Worm (Caenorhabditis elegans) whole organism, L4 larva: Measurements from ENCODE around the gene C45H4.18.

Experiments used
- Y48G9A.11 ChIP-seq: fragments of 200-800 bp; sonication (Bioruptor generic); IDR thresholded peaks from 2 replicates; pipeline ENCODE4 v1.3.6; 2022; ENCODE audit warnings: missing genetic modification reagents, missing genetic modification characterization, missing compliant biosample characterization
- ZK337.2 ChIP-seq: fragments of 200-800 bp; sonication (Bioruptor generic); IDR thresholded peaks from 2 replicates; pipeline ENCODE4 v1.3.6; 2022; ENCODE audit warnings: missing genetic modification reagents, missing genetic modification characterization, missing compliant biosample characterization
- aha-1 ChIP-seq: fragments of 150-350 bp; peaks from one replicate; lab custom pipeline; 2014; ENCODE audit warnings: missing biosample characterization, missing genetic modification characterization
- arid-1 ChIP-seq: fragments of 200-800 bp; sonication (Bioruptor generic); conservative IDR thresholded peaks from 2 replicates; pipeline ENCODE4 v1.3.6; 2022; ENCODE audit warnings: missing genetic modification reagents, missing genetic modification characterization, missing compliant biosample characterization
- ceh-20 ChIP-seq: fragments of 200-800 bp; sonication (Bioruptor generic); IDR thresholded peaks from 2 replicates; pipeline ENCODE4 v1.3.6; 2022; ENCODE audit warnings: missing genetic modification reagents, missing genetic modification characterization, missing compliant biosample characterization
- ceh-44 ChIP-seq: fragments of 200-800 bp; sonication (Bioruptor generic); IDR thresholded peaks from 2 replicates; pipeline ENCODE4 v1.3.6; 2022; ENCODE audit warnings: missing genetic modification reagents, missing genetic modification characterization, missing compliant biosample characterization
- ctbp-1 ChIP-seq: fragments of 200-800 bp; sonication (Bioruptor generic); IDR thresholded peaks from 2 replicates; pipeline ENCODE4 v1.3.6; 2022; ENCODE audit warnings: missing genetic modification reagents, missing genetic modification characterization, missing compliant biosample characterization
- daf-12 ChIP-seq: fragments of 150-350 bp; optimal IDR thresholded peaks from 2 replicates; lab custom pipeline; 2014; ENCODE audit warnings: missing biosample characterization, missing genetic modification reagents, missing genetic modification characterization
- daf-16 ChIP-seq, 3 experiments: sonication (generic microtip); optimal IDR thresholded peaks; 2 replicates each; lab custom pipeline; 2016 to 2017; ENCODE audit warnings: missing genetic modification characterization in 3 of 3, missing genetic modification reagents in 3 of 3, mild to moderate bottlenecking in 2 of 3, missing compliant biosample characterization in 2 of 3, missing biosample characterization in 1 of 3, moderate library complexity in 1 of 3
- daf-19 ChIP-seq: fragments of 200-800 bp; sonication (Bioruptor generic); conservative IDR thresholded peaks from 2 replicates; pipeline ENCODE4 v1.3.6; 2022; ENCODE audit warnings: missing genetic modification characterization, missing compliant biosample characterization
- dmd-6 ChIP-seq: fragments of 200-800 bp; sonication (Bioruptor generic); IDR thresholded peaks from 2 replicates; pipeline ENCODE4 v1.3.6; 2022; ENCODE audit warnings: missing genetic modification reagents, missing genetic modification characterization, missing compliant biosample characterization
- dpl-1 ChIP-seq: fragments of 150-350 bp; optimal IDR thresholded peaks from 2 replicates; lab custom pipeline; 2014; ENCODE audit warnings: missing biosample characterization, missing genetic modification reagents, missing genetic modification characterization
- dve-1 ChIP-seq: sonication (generic microtip); optimal IDR thresholded peaks from 2 replicates; lab custom pipeline; 2017; ENCODE audit warnings: antibody characterized with exemption, mild to moderate bottlenecking, missing genetic modification characterization, missing compliant biosample characterization; ENCODE audit not compliant: insufficient read depth
- egl-43 ChIP-seq: fragments of 200-800 bp; sonication (Bioruptor generic); IDR thresholded peaks from 2 replicates; pipeline ENCODE4 v1.3.6; 2022; ENCODE audit warnings: missing genetic modification reagents, missing genetic modification characterization, missing compliant biosample characterization
- hif-1 ChIP-seq, 2 experiments: sonication (generic microtip); optimal IDR thresholded peaks; 2 replicates each; lab custom pipeline; 2016 to 2017; ENCODE audit warnings: missing compliant biosample characterization in 2 of 2, missing genetic modification characterization in 2 of 2, missing genetic modification reagents in 2 of 2, missing genotype in 2 of 2, mild to moderate bottlenecking in 1 of 2
- hlh-11 ChIP-seq: fragments of 200-800 bp; sonication (Bioruptor generic); optimal IDR thresholded peaks from 2 replicates; lab custom pipeline; 2018; ENCODE audit warnings: mild to moderate bottlenecking, missing genetic modification characterization, missing compliant biosample characterization
- hlh-30 ChIP-seq: sonication (generic microtip); optimal IDR thresholded peaks from 2 replicates; lab custom pipeline; 2017; ENCODE audit warnings: antibody characterized with exemption, mild to moderate bottlenecking, missing genetic modification characterization, missing compliant biosample characterization; ENCODE audit not compliant: insufficient read depth
- hmg-1.1 ChIP-seq: fragments of 200-800 bp; sonication (Bioruptor generic); IDR thresholded peaks from 2 replicates; pipeline ENCODE4 v1.3.6; 2022; ENCODE audit warnings: missing genetic modification reagents, missing genetic modification characterization, missing compliant biosample characterization
- lim-7 ChIP-seq: fragments of 200-800 bp; sonication (Bioruptor generic); IDR thresholded peaks from 2 replicates; pipeline ENCODE4 v1.3.6; 2022; ENCODE audit warnings: missing genetic modification characterization, missing compliant biosample characterization
- lsy-2 ChIP-seq, 2 experiments: fragments of 150-350 bp in 1 of 2; sonication (generic microtip) in 1 of 2; optimal IDR thresholded peaks; 2 replicates each; lab custom pipeline; 2014 to 2017; ENCODE audit warnings: missing biosample characterization in 2 of 2, missing genetic modification characterization in 2 of 2
- madf-5 ChIP-seq, 2 experiments: fragments of 200-800 bp; sonication (Bioruptor generic); IDR thresholded peaks; 2 replicates each; pipeline ENCODE4 v1.3.6; 2022; ENCODE audit warnings: missing compliant biosample characterization in 2 of 2, missing genetic modification characterization in 2 of 2
- mdl-1 ChIP-seq, 2 experiments: fragments of 150-350 bp in 1 of 2; sonication (generic microtip) in 1 of 2; optimal IDR thresholded peaks; 2 replicates each; lab custom pipeline; 2014 to 2017; ENCODE audit warnings: missing biosample characterization in 2 of 2, missing genetic modification characterization in 2 of 2
- mep-1 ChIP-seq: fragments of 150-350 bp; sonication (generic microtip); optimal IDR thresholded peaks from 3 replicates; lab custom pipeline; 2014; ENCODE audit warnings: missing biosample characterization, missing genetic modification characterization
- mes-2 ChIP-seq: sonication (generic microtip); optimal IDR thresholded peaks from 2 replicates; lab custom pipeline; 2016; ENCODE audit warnings: missing genotype, mild to moderate bottlenecking, missing genetic modification characterization, missing compliant biosample characterization; ENCODE audit not compliant: poor library complexity, severe bottlenecking
- mxl-3 ChIP-seq: fragments of 200-800 bp; sonication (Bioruptor generic); optimal IDR thresholded peaks from 2 replicates; lab custom pipeline; 2018; ENCODE audit warnings: mild to moderate bottlenecking, missing genetic modification characterization, missing compliant biosample characterization
- nhr-11 ChIP-seq: fragments of 150-350 bp; optimal IDR thresholded peaks from 2 replicates; lab custom pipeline; 2014; ENCODE audit warnings: missing biosample characterization, missing genetic modification characterization
- nhr-28 ChIP-seq: fragments of 150-350 bp; optimal IDR thresholded peaks from 2 replicates; lab custom pipeline; 2014; ENCODE audit warnings: missing biosample characterization, missing genetic modification characterization
- php-3 ChIP-seq: fragments of 200-800 bp; sonication (Bioruptor generic); IDR thresholded peaks from 2 replicates; pipeline ENCODE4 v1.3.6; 2022; ENCODE audit warnings: missing genetic modification reagents, missing genetic modification characterization, missing compliant biosample characterization
- set-16 ChIP-seq: fragments of 200-800 bp; sonication (Bioruptor generic); IDR thresholded peaks from 2 replicates; pipeline ENCODE4 v1.3.6; 2022; ENCODE audit warnings: missing genetic modification reagents, missing genetic modification characterization, missing compliant biosample characterization
- snpc-4 ChIP-seq: fragments of 150-350 bp; optimal IDR thresholded peaks from 2 replicates; lab custom pipeline; 2014; ENCODE audit warnings: missing biosample characterization, missing genetic modification characterization
- tra-1 ChIP-seq: fragments of 200-800 bp; sonication (Bioruptor generic); IDR thresholded peaks from 2 replicates; pipeline ENCODE4 v1.3.6; 2022; ENCODE audit warnings: missing genetic modification reagents, missing genetic modification characterization, missing compliant biosample characterization
- unc-130 ChIP-seq: sonication (generic microtip); optimal IDR thresholded peaks from 2 replicates; lab custom pipeline; 2016; ENCODE audit warnings: missing genetic modification reagents, missing genetic modification characterization, missing compliant biosample characterization
- unc-62 ChIP-seq, 3 experiments: fragments of 150-350 bp in 1 of 3; sonication (generic microtip); optimal IDR thresholded peaks in 2 of 3; peaks in 1 of 3; 1 replicate in 1 of 3; 2 replicates in 2 of 3; lab custom pipeline; 2014 to 2017; ENCODE audit warnings: missing biosample characterization in 3 of 3, missing genetic modification characterization in 3 of 3, missing genetic modification reagents in 3 of 3, missing genotype in 1 of 3
- zip-11 ChIP-seq: fragments of 200-800 bp; sonication (Bioruptor generic); IDR thresholded peaks from 2 replicates; pipeline ENCODE4 v1.3.6; 2022; ENCODE audit warnings: missing genetic modification characterization, missing compliant biosample characterization

Gene C45H4.18

DNA sequence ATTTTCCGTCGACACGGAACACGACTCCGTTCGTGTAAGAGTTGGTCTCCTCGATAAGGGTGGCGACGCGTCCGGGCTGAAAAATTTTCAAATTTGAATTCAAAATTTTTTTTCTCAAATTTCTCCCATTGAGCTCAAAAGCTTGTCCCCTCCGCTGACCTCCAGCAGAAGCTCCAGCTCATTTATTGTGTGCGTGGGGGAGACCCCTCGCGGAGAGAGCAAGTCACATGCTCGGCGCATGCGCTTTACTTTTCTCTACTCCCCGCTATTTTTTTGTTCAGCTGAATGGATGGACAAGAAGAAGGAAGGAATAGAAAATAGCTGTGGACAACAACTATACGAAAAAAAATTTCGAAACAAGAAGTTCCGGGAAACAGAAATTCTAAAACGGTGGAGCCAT, 41.8 kb upstream of the C45H4.18 start (continued):
- TF ChIP-seq php-3 = no peak

DNA sequence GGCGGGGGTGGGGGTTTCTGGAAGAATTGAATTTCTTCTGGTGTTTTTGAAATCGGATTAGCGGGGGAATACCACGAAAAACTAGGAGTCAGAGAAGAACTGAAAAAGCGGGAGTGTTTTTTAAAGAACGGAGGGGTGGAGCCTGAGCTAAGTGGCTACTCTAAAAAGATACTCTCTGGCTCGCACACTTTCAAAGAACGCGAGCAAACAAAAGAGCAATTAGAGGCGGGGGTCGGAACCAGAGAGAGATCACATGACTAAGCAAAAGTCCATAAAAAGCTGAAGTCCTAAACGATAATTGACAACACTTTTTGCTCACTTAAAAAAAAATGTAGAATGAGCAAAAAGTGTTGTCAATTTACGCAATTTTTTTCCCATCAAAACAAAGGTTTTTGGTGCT, 41.0 kb upstream of the C45H4.18 start:
- TF ChIP-seq ctbp-1 (GFP tag; lab: Robert Waterston, UW) (no peak), unc-62 (GFP tag; optimal IDR thresholded peaks at IDR 0.05 in 1 of 2; lab: Kevin White, UChicago) (peak in 1 of 2 experiments; percentile 14), unc-62 (tag; optimal IDR thresholded peaks at IDR 0.05; lab: Kevin White, UChicago) (no peak), lsy-2 (tag; optimal IDR thresholded peaks at IDR 0.05; lab: Kevin White, UChicago) (peak in 1 of 2 experiments; percentile 26), zip-11 (GFP tag; lab: Robert Waterston, UW) (no peak), unc-130 (GFP tag; lab: Kevin White, UChicago) (no peak), Y48G9A.11 (GFP tag; lab: Robert Waterston, UW) (0 out of 2 replicates have a peak, but pooled peaks have one; percentile 39), hlh-30 (peak; percentile 62), lim-7 (GFP tag; lab: Robert Waterston, UW) (0 out of 2 replicates have a peak, but pooled peaks have one; percentile 47), aha-1 (tag; lab: Kevin White, UChicago) (peak; percentile 78), daf-12 (no peak), mep-1 (tag; lab: Kevin White, UChicago) (peak; percentile 7), egl-43 (GFP tag; lab: Robert Waterston, UW) (peak; percentile 20; the same call in 1 of the 2 replicates)

DNA sequence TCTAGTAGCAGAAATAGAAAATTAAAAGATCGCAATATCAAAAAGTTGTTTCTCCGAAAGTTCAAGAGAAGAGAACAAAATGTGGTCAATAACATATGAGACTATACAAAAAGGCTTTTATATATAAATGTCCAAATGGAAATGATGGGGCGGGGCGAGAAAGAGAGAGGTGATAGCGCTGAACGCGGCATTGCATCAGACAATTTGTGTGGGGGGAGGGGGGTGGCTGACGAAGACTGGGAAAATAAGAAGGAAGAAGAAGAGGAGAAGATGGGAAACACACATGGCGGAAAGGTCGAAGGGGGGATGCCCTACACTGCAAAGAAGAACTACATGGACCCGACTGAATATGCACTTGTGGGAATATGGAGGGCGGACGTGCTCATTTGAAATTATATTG, 40.0 kb upstream of the C45H4.18 start:
- TF ChIP-seq dpl-1 (GFP tag; lab: Kevin White, UChicago) = peak; percentile 18
- TF ChIP-seq hif-1 (tag; optimal IDR thresholded peaks at IDR 0.05; lab: Kevin White, UChicago) = peak in 1 of 2 experiments; percentile 7
- TF ChIP-seq set-16 (GFP tag; lab: Robert Waterston, UW) = 0 out of 2 replicates have a peak, but pooled peaks have one; percentile 27
- peak; percentile 36 for TF ChIP-seq mep-1 (tag; lab: Kevin White, UChicago)
- no peak for TF ChIP-seq ceh-20 (GFP tag; lab: Robert Waterston, UW)
- peak; percentile 4 for TF ChIP-seq dve-1 (tag; lab: Kevin White, UChicago)
- peak; percentile 61 for TF ChIP-seq hlh-11 (tag; lab: Kevin White, UChicago)
- TF ChIP-seq aha-1 (tag; lab: Kevin White, UChicago) = peak; percentile 60
- TF ChIP-seq lsy-2 (tag; optimal IDR thresholded peaks at IDR 0.05; lab: Kevin White, UChicago) = peak in 1 of 2 experiments; percentile 13
- TF ChIP-seq nhr-28 (tag; lab: Kevin White, UChicago) = peak; percentile 63
- peak; percentile 52 for TF ChIP-seq dmd-6 (GFP tag; lab: Robert Waterston, UW)
- TF ChIP-seq tra-1 (GFP tag; lab: Robert Waterston, UW) = no peak
- TF ChIP-seq mxl-3 (GFP tag; lab: Kevin White, UChicago) = peak; percentile 95
- peak; percentile 69 for TF ChIP-seq nhr-11 (tag; lab: Kevin White, UChicago)
- TF ChIP-seq mdl-1 (tag; optimal IDR thresholded peaks at IDR 0.05; lab: Kevin White, UChicago) = peak in 1 of 2 experiments; percentile 68
- no peak for TF ChIP-seq madf-5 (GFP tag; IDR thresholded peaks at IDR 0.05; lab: Robert Waterston, UW)
- TF ChIP-seq hmg-1.1 (GFP tag; lab: Robert Waterston, UW) = peak; percentile 34; the same call in 1 of the 2 replicates
- peak; percentile 45; the same call in 1 of the 2 replicates for TF ChIP-seq arid-1 (GFP tag; lab: Robert Waterston, UW)
- peak; percentile 40 for TF ChIP-seq mes-2 (tag; lab: Kevin White, UChicago)
- TF ChIP-seq ctbp-1 (GFP tag; lab: Robert Waterston, UW) = peak; percentile 24; the same call in 1 of the 2 replicates
- peak; percentile 55 for TF ChIP-seq hlh-30
- TF ChIP-seq daf-19 (GFP tag; lab: Robert Waterston, UW) = no peak
- 0 out of 2 replicates have a peak, but pooled peaks have one; percentile 8 for TF ChIP-seq ZK337.2 (GFP tag; lab: Robert Waterston, UW)
- TF ChIP-seq ceh-44 = no peak

ce11 chrV:2137010-2137409, 38.3 kb upstream of the C45H4.18 start:
- TF ChIP-seq daf-16 (GFP tag; optimal IDR thresholded peaks at IDR 0.05; lab: Kevin White, UChicago) = no peak
- TF ChIP-seq daf-16 (tag; optimal IDR thresholded peaks at IDR 0.05; lab: Kevin White, UChicago) = peak; percentile 37
- TF ChIP-seq snpc-4 = no peak
- TF ChIP-seq dmd-6 (GFP tag; lab: Robert Waterston, UW) = peak; percentile 62
